Worm (Caenorhabditis elegans) whole organism, young adult: ENCODE measurements around the gene hrde-2.

Experiments
- ama-1 ChIP-seq, 3 experiments: fragments of 150-350 bp in 1 of 3; sonication (generic microtip) in 2 of 3; optimal IDR thresholded peaks; 2 replicates each; lab custom pipeline; 2014 to 2018; ENCODE audit warnings: missing biosample characterization in 2 of 3, missing genetic modification characterization in 2 of 3, missing genetic modification reagents in 2 of 3
- cebp-1 ChIP-seq, 2 experiments: fragments of 200-800 bp in 1 of 2; sonication (Bioruptor generic) in 1 of 2; sonication (generic microtip) in 1 of 2; IDR thresholded peaks in 1 of 2; optimal IDR thresholded peaks in 1 of 2; 2 replicates each; pipeline versions ENCODE4 v1.3.6 to Lab custom; 2017 to 2022; ENCODE audit warnings: missing compliant biosample characterization in 2 of 2, missing genetic modification characterization in 2 of 2, mild to moderate bottlenecking in 1 of 2, missing genetic modification reagents in 1 of 2, moderate library complexity in 1 of 2
- dpl-1 ChIP-seq: fragments of 150-350 bp; optimal IDR thresholded peaks from 2 replicates; lab custom pipeline; 2014; ENCODE audit warnings: missing biosample characterization, missing genetic modification reagents, missing genetic modification characterization
- mel-28 ChIP-seq: sonication (generic microtip); optimal IDR thresholded peaks from 2 replicates; lab custom pipeline; 2016; ENCODE audit warnings: borderline replicate concordance, mild to moderate bottlenecking, missing genetic modification characterization, missing compliant biosample characterization
- snpc-4 ChIP-seq, 5 experiments: fragments of 150-350 bp in 1 of 5; sonication (generic microtip) in 4 of 5; optimal IDR thresholded peaks; 2 replicates each; lab custom pipeline; 2014 to 2018; ENCODE audit warnings: missing genetic modification characterization in 5 of 5, missing biosample characterization in 3 of 5, antibody characterized with exemption in 2 of 5, mild to moderate bottlenecking in 2 of 5, missing compliant biosample characterization in 2 of 5, missing genotype in 2 of 5, moderate library complexity in 2 of 5, missing genetic modification reagents in 1 of 5
- xnd-1 ChIP-seq: sonication (generic microtip); optimal IDR thresholded peaks from 2 replicates; lab custom pipeline; 2016; ENCODE audit warnings: missing genotype, missing genetic modification reagents, missing genetic modification characterization, missing compliant biosample characterization

ce11 chrV:14993620-14994019 is 11.3 kb upstream of the hrde-2 start, which contains the start of gene fil-1:
- TF ChIP-seq snpc-4 (GFP tag; optimal IDR thresholded peaks at IDR 0.05; lab: Kevin White, UChicago) = no peak
- no peak for TF ChIP-seq snpc-4 (tag; optimal IDR thresholded peaks at IDR 0.05; lab: Kevin White, UChicago)
- TF ChIP-seq dpl-1 (GFP tag; lab: Kevin White, UChicago) = no peak
- TF ChIP-seq cebp-1 (GFP tag; IDR thresholded peaks at IDR 0.05; lab: Robert Waterston, UW) = no peak
- no peak for TF ChIP-seq cebp-1 (tag; optimal IDR thresholded peaks at IDR 0.05; lab: Kevin White, UChicago)
- TF ChIP-seq xnd-1 (tag; lab: Kevin White, UChicago) = no peak
- no peak for TF ChIP-seq ama-1 (optimal IDR thresholded peaks at IDR 0.05; lab: Kevin White, UChicago)
- TF ChIP-seq ama-1 (GFP tag; optimal IDR thresholded peaks at IDR 0.05; lab: Kevin White, UChicago) = no peak
- no peak for TF ChIP-seq mel-28
